Fruit fly (Drosophila melanogaster) whole organism, embryonic: ENCODE data around the gene T48.

ENCODE experiments used
- Atf3 ChIP-seq: fragments of 200-800 bp; sonication (Bioruptor generic); optimal IDR thresholded peaks from 3 replicates; lab custom pipeline; 2016; ENCODE audit warnings: missing biosample characterization, missing genetic modification characterization
- Atf6 ChIP-seq: fragments of 200-800 bp; sonication (Bioruptor generic); IDR thresholded peaks from 2 replicates; pipeline ENCODE4 v1.3.6; 2022; ENCODE audit warnings: missing biosample characterization, missing genetic modification characterization
- Awh ChIP-seq: fragments of 200-800 bp; sonication (Bioruptor generic); IDR thresholded peaks from 2 replicates; pipeline ENCODE4, ENCODE4 v1.3.6; 2022; ENCODE audit warnings: missing biosample characterization, missing genetic modification characterization
- B-H1 ChIP-seq: fragments of 200-800 bp; sonication (Bioruptor generic); IDR thresholded peaks from 3 replicates; pipeline ENCODE4 v1.3.6; 2022; ENCODE audit warnings: missing biosample characterization, missing genetic modification characterization
- CG1024 ChIP-seq: fragments of 200-800 bp; sonication (Bioruptor generic); IDR thresholded peaks from 2 replicates; pipeline ENCODE4 v1.3.6; 2022; ENCODE audit warnings: missing biosample characterization, missing genetic modification characterization
- CG10366 ChIP-seq: fragments of 200-800 bp; sonication (Bioruptor generic); IDR thresholded peaks from 2 replicates; pipeline ENCODE4 v1.3.6; 2022; ENCODE audit warnings: missing biosample characterization, missing genetic modification characterization
- CG11093 ChIP-seq: fragments of 200-800 bp; sonication (Bioruptor generic); IDR thresholded peaks from 3 replicates; pipeline ENCODE4 v1.3.6; 2022; ENCODE audit warnings: missing biosample characterization, missing genetic modification characterization
- CG11247 ChIP-seq: fragments of 200-800 bp; sonication (Bioruptor generic); IDR thresholded peaks from 2 replicates; pipeline ENCODE4 v1.3.6; 2022; ENCODE audit warnings: missing biosample characterization, missing genetic modification characterization
- CG11456 ChIP-seq: fragments of 200-800 bp; sonication (Bioruptor generic); IDR thresholded peaks from 3 replicates; pipeline ENCODE4 v1.3.6; 2022; ENCODE audit warnings: missing biosample characterization, missing genetic modification characterization
- CG11504 ChIP-seq: fragments of 200-800 bp; sonication (Bioruptor generic); optimal IDR thresholded peaks from 3 replicates; lab custom pipeline; 2019; ENCODE audit warnings: missing biosample characterization, mild to moderate bottlenecking, missing genetic modification characterization, moderate library complexity
- CG11695 ChIP-seq: fragments of 200-800 bp; sonication (Bioruptor generic); IDR thresholded peaks from 3 replicates; pipeline ENCODE4 v1.3.6; 2022; ENCODE audit warnings: missing biosample characterization, missing genetic modification characterization
- CG12769 ChIP-seq: fragments of 200-800 bp; sonication (Bioruptor generic); optimal IDR thresholded peaks from 2 replicates; lab custom pipeline; 2019; ENCODE audit warnings: missing biosample characterization, mild to moderate bottlenecking, missing genetic modification characterization, moderate library complexity
- CG1529 ChIP-seq: fragments of 200-800 bp; sonication (Bioruptor generic); optimal IDR thresholded peaks from 3 replicates; lab custom pipeline; 2018; ENCODE audit warnings: missing biosample characterization, missing genetic modification characterization
- CG1603 ChIP-seq: fragments of 200-800 bp; sonication (Bioruptor generic); optimal IDR thresholded peaks from 2 replicates; lab custom pipeline; 2019; ENCODE audit warnings: missing biosample characterization, mild to moderate bottlenecking, missing genetic modification characterization, moderate library complexity
- CG17328 ChIP-seq: fragments of 200-800 bp; sonication (Bioruptor generic); IDR thresholded peaks from 2 replicates; pipeline ENCODE4 v1.3.6; 2022; ENCODE audit warnings: missing biosample characterization, missing genetic modification characterization
- CG18011 ChIP-seq: fragments of 200-800 bp; sonication (Bioruptor generic); optimal IDR thresholded peaks from 2 replicates; lab custom pipeline; 2017; ENCODE audit warnings: missing biosample characterization, missing genetic modification characterization, mild to moderate bottlenecking, moderate library complexity, missing genotype
- CG2116 ChIP-seq: fragments of 200-800 bp; sonication (Bioruptor generic); optimal IDR thresholded peaks from 3 replicates; lab custom pipeline; 2018; ENCODE audit warnings: missing biosample characterization, mild to moderate bottlenecking, missing genetic modification characterization
- CG30431 ChIP-seq: fragments of 200-800 bp; sonication (Bioruptor generic); optimal IDR thresholded peaks from 2 replicates; lab custom pipeline; 2017; ENCODE audit warnings: missing biosample characterization, missing genetic modification characterization
- CG34224 ChIP-seq: fragments of 200-800 bp; sonication (Bioruptor generic); IDR thresholded peaks from 3 replicates; pipeline ENCODE4 v1.3.6; 2022; ENCODE audit warnings: missing biosample characterization, missing genetic modification characterization; ENCODE audit not compliant: partially characterized antibody
- CG6791 ChIP-seq: fragments of 200-800 bp; sonication (Bioruptor generic); IDR thresholded peaks from 3 replicates; pipeline ENCODE4 v1.3.6; 2022; ENCODE audit warnings: missing biosample characterization, missing genetic modification characterization; ENCODE audit not compliant: partially characterized antibody
- CG7987 ChIP-seq: fragments of 200-800 bp; sonication (Bioruptor generic); optimal IDR thresholded peaks from 2 replicates; lab custom pipeline; 2018; ENCODE audit warnings: missing biosample characterization, mild to moderate bottlenecking, missing genetic modification characterization, moderate library complexity
- CG9437 ChIP-seq: fragments of 200-800 bp; sonication (Bioruptor generic); optimal IDR thresholded peaks from 2 replicates; lab custom pipeline; 2018; ENCODE audit warnings: missing biosample characterization, mild to moderate bottlenecking, missing genetic modification characterization
- Dad ChIP-seq: fragments of 200-800 bp; sonication (Bioruptor generic); optimal IDR thresholded peaks from 3 replicates; lab custom pipeline; 2016; ENCODE audit warnings: missing biosample characterization, missing genetic modification characterization
- Doc3 ChIP-seq: fragments of 200-800 bp; sonication (Bioruptor generic); IDR thresholded peaks from 3 replicates; pipeline ENCODE4 v1.3.6; 2022; ENCODE audit warnings: missing biosample characterization, missing genetic modification characterization; ENCODE audit not compliant: partially characterized antibody
- E2f1 ChIP-seq: fragments of 200-800 bp; sonication (Bioruptor generic); IDR thresholded peaks from 2 replicates; pipeline ENCODE4 v1.3.6; 2022; ENCODE audit warnings: missing biosample characterization, missing genetic modification characterization
- Elba2 ChIP-seq: fragments of 200-800 bp; sonication (Bioruptor generic); optimal IDR thresholded peaks from 3 replicates; lab custom pipeline; 2016; ENCODE audit warnings: missing biosample characterization, missing genetic modification characterization
- Fer1 ChIP-seq: fragments of 200-800 bp; sonication (Bioruptor generic); optimal IDR thresholded peaks from 2 replicates; lab custom pipeline; 2017; ENCODE audit warnings: missing biosample characterization, mild to moderate bottlenecking, missing genetic modification characterization
- H2.0 ChIP-seq: fragments of 200-800 bp; sonication (Bioruptor generic); IDR thresholded peaks from 2 replicates; pipeline ENCODE4 v1.3.6; 2022; ENCODE audit warnings: missing biosample characterization, missing genetic modification characterization
- HLH54F ChIP-seq: fragments of 200-800 bp; sonication (Bioruptor generic); optimal IDR thresholded peaks from 3 replicates; lab custom pipeline; 2016; ENCODE audit warnings: missing biosample characterization, missing genetic modification characterization
- HmgD ChIP-seq: fragments of 200-800 bp; sonication (Bioruptor generic); optimal IDR thresholded peaks from 3 replicates; lab custom pipeline; 2016; ENCODE audit warnings: missing biosample characterization, missing genetic modification characterization
- Hr39 ChIP-seq: fragments of >200 bp; optimal IDR thresholded peaks from 2 replicates; lab custom pipeline; 2017
- Hr51 ChIP-seq, 2 experiments: fragments of 200-800 bp; sonication (Bioruptor generic); optimal IDR thresholded peaks; 2 replicates in 1 of 2; 3 replicates in 1 of 2; lab custom pipeline; 2016 to 2018; ENCODE audit warnings: missing biosample characterization in 2 of 2, missing genetic modification characterization in 2 of 2, mild to moderate bottlenecking in 1 of 2, moderate library complexity in 1 of 2
- MBD-R2 ChIP-seq: fragments of 200-800 bp; sonication (Bioruptor generic); IDR thresholded peaks from 2 replicates; pipeline ENCODE4 v1.3.6; 2022; ENCODE audit warnings: missing biosample characterization, missing genetic modification characterization
- Mad ChIP-seq: fragments of 200-800 bp; sonication (Bioruptor generic); optimal IDR thresholded peaks from 2 replicates; lab custom pipeline; 2016; ENCODE audit warnings: missing biosample characterization, missing genetic modification characterization
- Six4 ChIP-seq: fragments of 200-800 bp; sonication (Bioruptor generic); optimal IDR thresholded peaks from 2 replicates; lab custom pipeline; 2016; ENCODE audit warnings: missing biosample characterization, missing genetic modification characterization
- Sox100B ChIP-seq: fragments of 200-800 bp; sonication (Bioruptor generic); optimal IDR thresholded peaks from 3 replicates; lab custom pipeline; 2018; ENCODE audit warnings: missing biosample characterization, mild to moderate bottlenecking, missing genetic modification characterization
- Tbp ChIP-seq: fragments of >200 bp; optimal IDR thresholded peaks from 2 replicates; lab custom pipeline; 2018; ENCODE audit warnings: missing biosample characterization, missing genetic modification characterization
- Trl ChIP-seq, 3 experiments: fragments of >200 bp in 2 of 3; fragments of 200-800 bp in 1 of 3; sonication (Bioruptor generic) in 1 of 3; optimal IDR thresholded peaks; 2 replicates in 1 of 3; 3 replicates in 2 of 3; lab custom pipeline; 2016 to 2017; ENCODE audit warnings: missing biosample characterization in 1 of 3, missing genetic modification characterization in 1 of 3
- bigmax ChIP-seq: fragments of 200-800 bp; sonication (Bioruptor generic); optimal IDR thresholded peaks from 2 replicates; lab custom pipeline; 2018; ENCODE audit warnings: missing biosample characterization, mild to moderate bottlenecking, missing genetic modification characterization
- emc ChIP-seq: fragments of 200-800 bp; sonication (Bioruptor generic); optimal IDR thresholded peaks from 2 replicates; lab custom pipeline; 2016; ENCODE audit warnings: missing biosample characterization, missing genetic modification characterization
- gem ChIP-seq: fragments of 200-800 bp; sonication (Bioruptor generic); optimal IDR thresholded peaks from 2 replicates; lab custom pipeline; 2019; ENCODE audit warnings: missing biosample characterization, mild to moderate bottlenecking, missing genetic modification characterization, moderate library complexity
- grn ChIP-seq: fragments of 200-800 bp; sonication (Bioruptor generic); optimal IDR thresholded peaks from 3 replicates; lab custom pipeline; 2017; ENCODE audit warnings: missing biosample characterization, missing genetic modification characterization
- gsb ChIP-seq: fragments of 200-800 bp; sonication (Bioruptor generic); IDR thresholded peaks from 2 replicates; pipeline ENCODE4 v1.3.6; 2022; ENCODE audit warnings: missing biosample characterization, missing genetic modification characterization
- hb ChIP-seq: fragments of 200-800 bp; sonication (Bioruptor generic); IDR thresholded peaks from 3 replicates; pipeline ENCODE4 v1.3.6; 2022; ENCODE audit warnings: missing biosample characterization, missing genetic modification characterization; ENCODE audit not compliant: partially characterized antibody
- inv ChIP-seq: fragments of 200-800 bp; sonication (Bioruptor generic); IDR thresholded peaks from 2 replicates; pipeline ENCODE4 v1.3.6; 2022; ENCODE audit warnings: missing biosample characterization, missing genetic modification characterization; ENCODE audit not compliant: partially characterized antibody
- jigr1 ChIP-seq: fragments of 200-800 bp; sonication (Bioruptor generic); IDR thresholded peaks from 3 replicates; pipeline ENCODE4 v1.3.6; 2022; ENCODE audit warnings: missing biosample characterization, missing genetic modification characterization
- lov ChIP-seq, 2 experiments: fragments of 200-800 bp in 1 of 2; fragments of >200 bp in 1 of 2; sonication (Bioruptor generic) in 1 of 2; IDR thresholded peaks in 1 of 2; optimal IDR thresholded peaks in 1 of 2; 2 replicates in 1 of 2; 3 replicates in 1 of 2; pipeline versions ENCODE4 v1.3.6 to Lab custom; 2017 to 2022; ENCODE audit warnings: missing biosample characterization in 1 of 2, missing genetic modification characterization in 1 of 2
- sc ChIP-seq, 3 experiments: fragments of >200 bp in 2 of 3; fragments of 200-800 bp in 1 of 3; sonication (Bioruptor generic) in 1 of 3; optimal IDR thresholded peaks; 2 replicates in 2 of 3; 3 replicates in 1 of 3; lab custom pipeline; 2017; ENCODE audit warnings: mild to moderate bottlenecking in 1 of 3, missing biosample characterization in 1 of 3, missing genetic modification characterization in 1 of 3, missing genetic modification reagents in 1 of 3
- tio ChIP-seq: fragments of 200-800 bp; sonication (Bioruptor generic); optimal IDR thresholded peaks from 2 replicates; lab custom pipeline; 2017; ENCODE audit warnings: missing biosample characterization, missing genetic modification characterization, inconsistent platforms
- vvl ChIP-seq: fragments of 200-800 bp; sonication (Bioruptor generic); IDR thresholded peaks from 2 replicates; pipeline ENCODE4 v1.3.6; 2022; ENCODE audit warnings: missing biosample characterization, missing genetic modification characterization

Gene T48

dm6 chr3R:26892764-26893163 is 11.2 kb downstream of the T48 start (continued):
- TF ChIP-seq Doc3 (GFP tag; lab: Robert Waterston, UW) (no peak), inv (no peak), CG34224 (no peak), grn (GFP tag; lab: Kevin White, UChicago) (peak; percentile 93), CG17328 (GFP tag; lab: Robert Waterston, UW) (0 out of 2 replicates have a peak, but pooled peaks have one; percentile 6), Trl (optimal IDR thresholded peaks at IDR 0.05; lab: Kevin White, UChicago) (no peak), Trl (GFP tag; optimal IDR thresholded peaks at IDR 0.05; lab: Kevin White, UChicago) (no peak), E2f1 (GFP tag; lab: Robert Waterston, UW) (0 out of 2 replicates have a peak, but pooled peaks have one; percentile 17), Tbp (GFP tag; lab: Kevin White, UChicago) (no peak), tio (GFP tag; lab: Kevin White, UChicago) (no peak), vvl (GFP tag; lab: Robert Waterston, UW) (peak; percentile 18; the same call in 1 of the 2 replicates), bigmax (GFP tag; lab: Kevin White, UChicago) (no peak), Awh (GFP tag; lab: Robert Waterston, UW) (peak; percentile 72), CG1024 (no peak), B-H1 (GFP tag; lab: Robert Waterston, UW) (no peak), CG11695 (GFP tag; lab: Robert Waterston, UW) (0 out of 3 replicates have a peak, but pooled peaks have one; percentile 37), sc (optimal IDR thresholded peaks at IDR 0.05; lab: Kevin White, UChicago) (no peak), sc (GFP tag; optimal IDR thresholded peaks at IDR 0.05; lab: Kevin White, UChicago) (no peak), CG11093 (0 out of 3 replicates have a peak, but pooled peaks have one; percentile 21), Six4 (GFP tag; lab: Kevin White, UChicago) (no peak), Fer1 (GFP tag; lab: Kevin White, UChicago) (no peak), Dad (GFP tag; lab: Kevin White, UChicago) (no peak), HLH54F (GFP tag; lab: Kevin White, UChicago) (no peak), gem (tag; lab: Kevin White, UChicago) (peak; percentile 64), CG6791 (no peak), emc (no peak), CG9437 (GFP tag; lab: Kevin White, UChicago) (peak; percentile 12), MBD-R2 (GFP tag; lab: Robert Waterston, UW) (no peak), Hr39 (no peak), CG11456 (GFP tag; lab: Robert Waterston, UW) (no peak), Mad (no peak), jigr1 (no peak), CG11504 (tag; lab: Kevin White, UChicago) (peak; percentile 41), CG10366 (GFP tag; lab: Robert Waterston, UW) (peak; percentile 27; the same call in 1 of the 2 replicates), Elba2 (GFP tag; lab: Kevin White, UChicago) (no peak), CG1603 (tag; lab: Kevin White, UChicago) (peak; percentile 57), CG11247 (GFP tag; lab: Robert Waterston, UW) (no peak), Atf6 (GFP tag; lab: Robert Waterston, UW) (no peak), CG2116 (GFP tag; lab: Kevin White, UChicago) (no peak), CG30431 (GFP tag; lab: Kevin White, UChicago) (no peak), CG7987 (GFP tag; lab: Kevin White, UChicago) (no peak), HmgD (GFP tag; lab: Kevin White, UChicago) (no peak), Sox100B (GFP tag; lab: Kevin White, UChicago) (no peak), H2.0 (GFP tag; lab: Robert Waterston, UW) (no peak), gsb (GFP tag; lab: Robert Waterston, UW) (no peak), Hr51 (GFP tag; optimal IDR thresholded peaks at IDR 0.05; lab: Kevin White, UChicago) (peak in 1 of 2 experiments; percentile 65), CG1529 (GFP tag; lab: Kevin White, UChicago) (no peak), hb (GFP tag; lab: Robert Waterston, UW) (no peak), Atf3 (GFP tag; lab: Kevin White, UChicago) (no peak), CG18011 (GFP tag; lab: Kevin White, UChicago) (no peak), CG12769 (peak; percentile 9), lov (optimal IDR thresholded peaks at IDR 0.05; lab: Kevin White, UChicago) (no peak), lov (GFP tag; IDR thresholded peaks at IDR 0.05; lab: Robert Waterston, UW) (no peak)
